Worm (Caenorhabditis elegans): Measurements from ENCODE around the gene ptl-1.

The ptl-1 gene

ce11 chrIII:768528-768927, 3.5 kb downstream of the ptl-1 start:
- TF ChIP-seq him-1 (tag; optimal IDR thresholded peaks at IDR 0.05) (no peak), W03F9.2 (tag; optimal IDR thresholded peaks at IDR 0.05) (no peak), dao-5 (tag; optimal IDR thresholded peaks at IDR 0.05) (no peak)

ce11 chrIII:770958-771357, 6.0 kb downstream of the ptl-1 start, which contains the start of gene tpst-2:
Gene tpst-2, plus strand, starts transcription at chrIII:771258.
- TF ChIP-seq him-1 (tag; optimal IDR thresholded peaks at IDR 0.05) (no peak), W03F9.2 (tag; optimal IDR thresholded peaks at IDR 0.05) (no peak), dao-5 (tag; optimal IDR thresholded peaks at IDR 0.05) (no peak)

- TF ChIP-seq dao-5 (tag; optimal IDR thresholded peaks at IDR 0.05), result no peak
- TF ChIP-seq him-1 (tag; optimal IDR thresholded peaks at IDR 0.05), result no peak
- no peak for TF ChIP-seq W03F9.2 (tag; optimal IDR thresholded peaks at IDR 0.05)
Measured at ce11 chrIII:772675-773074, 7.7 kb downstream of the ptl-1 start.

- TF ChIP-seq him-1 (tag; optimal IDR thresholded peaks at IDR 0.05), result no peak
- no peak for TF ChIP-seq W03F9.2 (tag; optimal IDR thresholded peaks at IDR 0.05)
- TF ChIP-seq dao-5 (tag; optimal IDR thresholded peaks at IDR 0.05), result no peak
Measured at ce11 chrIII:773114-773513, 8.1 kb downstream of the ptl-1 start, which contains the start of gene cyn-6. Gene cyn-6, plus strand, starts transcription at chrIII:773414.

ce11 chrIII:775443-775842, 10.5 kb downstream of the ptl-1 start:
- TF ChIP-seq W03F9.2 (tag; optimal IDR thresholded peaks at IDR 0.05), result no peak
- TF ChIP-seq him-1 (tag; optimal IDR thresholded peaks at IDR 0.05), result no peak
- TF ChIP-seq dao-5 (tag; optimal IDR thresholded peaks at IDR 0.05), result no peak

- TF ChIP-seq dao-5 (tag; optimal IDR thresholded peaks at IDR 0.05) (no peak), W03F9.2 (tag; optimal IDR thresholded peaks at IDR 0.05) (no peak), him-1 (tag; optimal IDR thresholded peaks at IDR 0.05) (no peak)
Measured at ce11 chrIII:778771-779170, 13.8 kb downstream of the ptl-1 start, which contains the start of gene alh-11. Gene alh-11, minus strand, starts transcription at chrIII:778871.

ce11 chrIII:782503-782902, 17.5 kb downstream of the ptl-1 start:
- TF ChIP-seq him-1 (tag; optimal IDR thresholded peaks at IDR 0.05), result no peak
- TF ChIP-seq W03F9.2 (tag; optimal IDR thresholded peaks at IDR 0.05), result no peak
- TF ChIP-seq dao-5 (tag; optimal IDR thresholded peaks at IDR 0.05), result no peak

ce11 chrIII:783254-783753, 18.3 kb downstream of the ptl-1 start, which contains the start of the genes dagl-2 and ppm-1.G:
Gene dagl-2, minus strand, starts transcription at chrIII:783305.
Gene ppm-1.G, plus strand, starts transcription at chrIII:783703.
- TF ChIP-seq him-1 (tag; optimal IDR thresholded peaks at IDR 0.05) (no peak), W03F9.2 (tag; optimal IDR thresholded peaks at IDR 0.05) (peak; percentile 82)

ce11 chrIII:789604-790003, 24.6 kb downstream of the ptl-1 start:
- TF ChIP-seq W03F9.2 (tag; optimal IDR thresholded peaks at IDR 0.05) (no peak), him-1 (tag; optimal IDR thresholded peaks at IDR 0.05) (no peak), dao-5 (tag; optimal IDR thresholded peaks at IDR 0.05) (no peak)

ce11 chrIII:790591-790990, 25.6 kb downstream of the ptl-1 start:
- no peak for TF ChIP-seq W03F9.2 (tag; optimal IDR thresholded peaks at IDR 0.05)
- no peak for TF ChIP-seq dao-5 (tag; optimal IDR thresholded peaks at IDR 0.05)
- TF ChIP-seq him-1 (tag; optimal IDR thresholded peaks at IDR 0.05), result no peak

- TF ChIP-seq him-1 (tag; optimal IDR thresholded peaks at IDR 0.05) (peak; percentile 35), dao-5 (tag; optimal IDR thresholded peaks at IDR 0.05) (no peak), W03F9.2 (tag; optimal IDR thresholded peaks at IDR 0.05) (peak; percentile 42)
Measured at ce11 chrIII:793595-793994, 28.6 kb downstream of the ptl-1 start, which contains the start of gene snt-2. Gene snt-2, minus strand, starts transcription at chrIII:793733.

ce11 chrIII:794000-794399, 29.0 kb downstream of the ptl-1 start, which contains the start of gene rps-29:
Gene rps-29, plus strand, starts transcription at chrIII:794300.
- TF ChIP-seq W03F9.2 (tag; optimal IDR thresholded peaks at IDR 0.05) (no peak), him-1 (tag; optimal IDR thresholded peaks at IDR 0.05) (no peak), dao-5 (tag; optimal IDR thresholded peaks at IDR 0.05) (no peak)

ce11 chrIII:794984-795596, 30.1 kb downstream of the ptl-1 start, which contains the start of gene trpp-11:
Gene trpp-11, plus strand, starts transcription at chrIII:795136.
- TF ChIP-seq dao-5 (tag; optimal IDR thresholded peaks at IDR 0.05) (no peak), him-1 (tag; optimal IDR thresholded peaks at IDR 0.05) (no peak), W03F9.2 (tag; optimal IDR thresholded peaks at IDR 0.05) (no peak)

ce11 chrIII:797507-797906, 32.5 kb downstream of the ptl-1 start:
- TF ChIP-seq him-1 (tag; optimal IDR thresholded peaks at IDR 0.05), result no peak
- TF ChIP-seq W03F9.2 (tag; optimal IDR thresholded peaks at IDR 0.05), result no peak
- TF ChIP-seq dao-5 (tag; optimal IDR thresholded peaks at IDR 0.05), result no peak
